Worm (Caenorhabditis elegans) whole organism, mixed stage, embryonic: ENCODE data around the gene sdz-28.

Experiments used
- cnd-1 ChIP-seq: fragments of 200-800 bp; sonication (Bioruptor generic); optimal IDR thresholded peaks from 2 replicates; lab custom pipeline; 2018; ENCODE audit warnings: mild to moderate bottlenecking, missing genetic modification characterization, missing compliant biosample characterization
- nhr-12 ChIP-seq: fragments of 150-350 bp; optimal IDR thresholded peaks from 2 replicates; lab custom pipeline; 2014; ENCODE audit warnings: missing biosample characterization, missing genetic modification characterization
- nhr-28 ChIP-seq: fragments of 150-350 bp; optimal IDR thresholded peaks from 2 replicates; lab custom pipeline; 2014; ENCODE audit warnings: missing biosample characterization, missing genetic modification characterization
- pha-4 ChIP-seq: fragments of 150-350 bp; optimal IDR thresholded peaks from 2 replicates; lab custom pipeline; 2018; ENCODE audit warnings: missing biosample characterization, missing genetic modification reagents, missing genetic modification characterization
- sptf-1 ChIP-seq: sonication (generic microtip); optimal IDR thresholded peaks from 2 replicates; lab custom pipeline; 2017; ENCODE audit warnings: mild to moderate bottlenecking, missing genetic modification characterization, moderate library complexity, missing compliant biosample characterization
- unc-62 ChIP-seq: fragments of 150-350 bp; optimal IDR thresholded peaks from 2 replicates; lab custom pipeline; 2014; ENCODE audit warnings: missing biosample characterization, missing genetic modification reagents, missing genetic modification characterization
- ztf-11 ChIP-seq: fragments of 150-350 bp; optimal IDR thresholded peaks from 2 replicates; lab custom pipeline; 2014; ENCODE audit warnings: missing biosample characterization, missing genetic modification characterization

DNA sequence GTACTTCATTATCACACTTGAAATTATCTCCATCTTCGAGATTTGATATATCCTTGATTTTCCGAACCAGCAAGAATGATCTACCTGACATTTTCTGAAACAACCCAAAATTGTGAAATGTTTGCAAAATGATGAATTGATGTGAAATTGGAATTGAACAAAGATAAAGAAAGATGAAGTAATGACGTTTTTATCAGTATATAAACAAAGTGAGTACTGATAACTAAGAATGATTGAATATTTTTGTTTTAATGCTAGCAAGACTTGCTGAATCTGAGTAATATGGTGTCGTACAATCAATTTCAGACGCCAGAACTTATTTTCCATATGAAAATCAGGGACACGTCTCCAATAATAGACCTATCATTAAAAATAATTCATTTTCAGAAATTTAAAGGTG, 8.8 kb upstream of the sdz-28 start, which contains the start of gene math-37:
- TF ChIP-seq cnd-1 (tag; lab: Kevin White, UChicago), result no peak
- TF ChIP-seq pha-4 (tag; lab: Kevin White, UChicago), result no peak
- no peak for TF ChIP-seq ztf-11 (tag; lab: Kevin White, UChicago)
- no peak for TF ChIP-seq nhr-28
- TF ChIP-seq sptf-1 (tag; lab: Kevin White, UChicago), result no peak
- TF ChIP-seq unc-62, result no peak
- no peak for TF ChIP-seq nhr-12 (tag; lab: Kevin White, UChicago)
